Worm (Caenorhabditis elegans) whole organism, young adult: ENCODE measurements around the gene F41C6.7.

ENCODE experiments used
- F33H1.4 ChIP-seq: fragments of 200-800 bp; sonication (Bioruptor generic); IDR thresholded peaks from 2 replicates; pipeline ENCODE4 v1.3.6; 2022; ENCODE audit warnings: missing genetic modification reagents, missing genetic modification characterization, missing compliant biosample characterization
- K12H6.12 ChIP-seq: fragments of 200-800 bp; sonication (Bioruptor generic); optimal IDR thresholded peaks from 2 replicates; lab custom pipeline; 2018; ENCODE audit warnings: mild to moderate bottlenecking, missing genetic modification characterization, missing compliant biosample characterization
- aptf-2 ChIP-seq: fragments of 200-800 bp; sonication (Bioruptor generic); conservative IDR thresholded peaks from 2 replicates; pipeline ENCODE4 v1.3.6; 2022; ENCODE audit warnings: missing genetic modification reagents, missing genetic modification characterization, missing compliant biosample characterization
- ceh-79 ChIP-seq: sonication (generic microtip); optimal IDR thresholded peaks from 2 replicates; lab custom pipeline; 2017; ENCODE audit warnings: mild to moderate bottlenecking, missing genetic modification characterization, missing compliant biosample characterization
- ets-4 ChIP-seq: fragments of 200-800 bp; sonication (Bioruptor generic); optimal IDR thresholded peaks from 2 replicates; lab custom pipeline; 2018; ENCODE audit warnings: mild to moderate bottlenecking, missing genetic modification characterization, missing compliant biosample characterization
- madf-3 ChIP-seq: fragments of 200-800 bp; sonication (Bioruptor generic); IDR thresholded peaks from 2 replicates; pipeline ENCODE4 v1.3.6; 2022; ENCODE audit warnings: missing genetic modification reagents, missing genetic modification characterization, missing compliant biosample characterization
- pbrm-1 ChIP-seq: fragments of 200-800 bp; sonication (Bioruptor generic); IDR thresholded peaks from 2 replicates; pipeline ENCODE4 v1.3.6; 2022; ENCODE audit warnings: missing genetic modification reagents, missing genetic modification characterization, missing compliant biosample characterization
- pha-4 ChIP-seq: fragments of 150-350 bp; sonication (generic microtip); optimal IDR thresholded peaks from 2 replicates; lab custom pipeline; 2014; ENCODE audit warnings: missing biosample characterization, missing genetic modification reagents, missing genetic modification characterization
- unc-62 ChIP-seq: fragments of 150-350 bp; optimal IDR thresholded peaks from 2 replicates; lab custom pipeline; 2014; ENCODE audit warnings: missing biosample characterization, missing genetic modification reagents, missing genetic modification characterization

- TF ChIP-seq pbrm-1 (GFP tag; lab: Robert Waterston, UW): no peak
- TF ChIP-seq F33H1.4: no peak
- TF ChIP-seq ceh-79: no peak
- TF ChIP-seq unc-62 (GFP tag; lab: Kevin White, UChicago): no peak
- TF ChIP-seq pha-4: no peak
- TF ChIP-seq K12H6.12 (tag; lab: Kevin White, UChicago): no peak
- no peak for TF ChIP-seq madf-3
- TF ChIP-seq ets-4 (GFP tag; lab: Kevin White, UChicago): no peak
- TF ChIP-seq aptf-2 (GFP tag; lab: Robert Waterston, UW): no peak
These were observed 14.8 kb upstream of the F41C6.7 start, which contains the start of gene F14B8.4 for ce11 chrX:6899848-6900247.
